Fruit fly (Drosophila melanogaster): Measurements from ENCODE around the gene CG4497.

CG4497 gene

dm6 chr2L:7157456-7157855, 36.9 kb downstream of the CG4497 start, which contains the start of gene Pvf3:
Pvf3 (minus strand) TSS chr2L:7157695.
- TF ChIP-seq noc (tag; optimal IDR thresholded peaks at IDR 0.05), result no peak

dm6 chr2L:7154861-7155594, 39.4 kb downstream of the CG4497 start:
- no peak for TF ChIP-seq noc (tag; optimal IDR thresholded peaks at IDR 0.05)

dm6 chr2L:7152260-7152659, 42.1 kb downstream of the CG4497 start:
- TF ChIP-seq noc (tag; optimal IDR thresholded peaks at IDR 0.05), result no peak

- no peak for TF ChIP-seq noc (tag; optimal IDR thresholded peaks at IDR 0.05)
These were observed 43.6 kb downstream of the CG4497 start for dm6 chr2L:7150775-7151174.

- TF ChIP-seq noc (tag; optimal IDR thresholded peaks at IDR 0.05), result no peak
These were observed 45.5 kb downstream of the CG4497 start for dm6 chr2L:7148919-7149318.

dm6 chr2L:7148086-7148485, 46.3 kb downstream of the CG4497 start:
- TF ChIP-seq noc (tag; optimal IDR thresholded peaks at IDR 0.05), result no peak

- no peak for TF ChIP-seq noc (tag; optimal IDR thresholded peaks at IDR 0.05)
These were observed 47.2 kb downstream of the CG4497 start for dm6 chr2L:7147212-7147611.

dm6 chr2L:7145881-7146280, 48.5 kb downstream of the CG4497 start:
- no peak for TF ChIP-seq noc (tag; optimal IDR thresholded peaks at IDR 0.05)

- no peak for TF ChIP-seq noc (tag; optimal IDR thresholded peaks at IDR 0.05)
These were observed 50.3 kb downstream of the CG4497 start for dm6 chr2L:7144061-7144460.

Measured in whole organism, larva.